Worm (Caenorhabditis elegans) whole organism, young adult: Measurements from ENCODE around the gene rnf-113.

Experiments used
- B0019.2 ChIP-seq: fragments of 200-800 bp; sonication (Bioruptor generic); conservative IDR thresholded peaks from 2 replicates; pipeline ENCODE4 v1.3.6; 2022; ENCODE audit warnings: missing genetic modification reagents, missing genetic modification characterization, missing compliant biosample characterization
- B0035.1 ChIP-seq: sonication (generic microtip); optimal IDR thresholded peaks from 2 replicates; lab custom pipeline; 2016; ENCODE audit warnings: missing genetic modification characterization, mild to moderate bottlenecking, missing compliant biosample characterization, missing genotype, missing genetic modification reagents
- F33H1.4 ChIP-seq: fragments of 200-800 bp; sonication (Bioruptor generic); IDR thresholded peaks from 2 replicates; pipeline ENCODE4 v1.3.6; 2022; ENCODE audit warnings: missing genetic modification reagents, missing genetic modification characterization, missing compliant biosample characterization
- F37B4.10 ChIP-seq: fragments of 200-800 bp; sonication (Bioruptor generic); IDR thresholded peaks from 2 replicates; pipeline ENCODE4 v1.3.6; 2022; ENCODE audit warnings: missing genetic modification characterization, missing compliant biosample characterization
- F52B5.7 ChIP-seq: sonication (generic microtip); optimal IDR thresholded peaks from 2 replicates; lab custom pipeline; 2016; ENCODE audit warnings: mild to moderate bottlenecking, missing genetic modification characterization, missing compliant biosample characterization
- F57A8.1 ChIP-seq: fragments of 200-800 bp; sonication (Bioruptor generic); optimal IDR thresholded peaks from 2 replicates; lab custom pipeline; 2018; ENCODE audit warnings: mild to moderate bottlenecking, missing genetic modification characterization, moderate library complexity, missing compliant biosample characterization
- F57C9.4 ChIP-seq: sonication (generic microtip); optimal IDR thresholded peaks from 2 replicates; lab custom pipeline; 2017; ENCODE audit warnings: mild to moderate bottlenecking, missing genetic modification characterization, missing compliant biosample characterization
- K11D2.4 ChIP-seq: fragments of 200-800 bp; sonication (Bioruptor generic); IDR thresholded peaks from 2 replicates; pipeline ENCODE4 v1.3.6; 2022; ENCODE audit warnings: missing genetic modification reagents, missing genetic modification characterization, missing compliant biosample characterization
- T26A5.8 ChIP-seq: sonication (generic microtip); optimal IDR thresholded peaks from 2 replicates; lab custom pipeline; 2016; ENCODE audit warnings: missing genetic modification characterization, missing compliant biosample characterization
- Y53F4B.3 ChIP-seq: fragments of 200-800 bp; sonication (Bioruptor generic); IDR thresholded peaks from 2 replicates; pipeline ENCODE4 v1.3.6; 2022; ENCODE audit warnings: missing genetic modification reagents, missing genetic modification characterization, missing compliant biosample characterization
- Y56A3A.18 ChIP-seq: fragments of 200-800 bp; sonication (Bioruptor generic); IDR thresholded peaks from 2 replicates; pipeline ENCODE4 v1.3.6; 2022; ENCODE audit warnings: missing genetic modification reagents, missing genetic modification characterization, missing compliant biosample characterization
- Y95B8A.8 ChIP-seq: fragments of 200-800 bp; sonication (Bioruptor generic); IDR thresholded peaks from 2 replicates; pipeline ENCODE4 v1.3.6; 2022; ENCODE audit warnings: missing genetic modification reagents, missing genetic modification characterization, missing compliant biosample characterization
- ZK185.1 ChIP-seq: sonication (generic microtip); optimal IDR thresholded peaks from 2 replicates; lab custom pipeline; 2016; ENCODE audit warnings: mild to moderate bottlenecking, missing genetic modification characterization, missing compliant biosample characterization; ENCODE audit not compliant: poor library complexity, severe bottlenecking
- ama-1 ChIP-seq, 3 experiments: fragments of 150-350 bp in 1 of 3; sonication (generic microtip) in 2 of 3; optimal IDR thresholded peaks; 2 replicates each; lab custom pipeline; 2014 to 2018; ENCODE audit warnings: missing biosample characterization in 2 of 3, missing genetic modification characterization in 2 of 3, missing genetic modification reagents in 2 of 3
- atf-7 ChIP-seq: sonication (generic microtip); optimal IDR thresholded peaks from 2 replicates; lab custom pipeline; 2017; ENCODE audit warnings: mild to moderate bottlenecking, missing genetic modification characterization, missing compliant biosample characterization
- attf-3 ChIP-seq: fragments of 200-800 bp; sonication (Bioruptor generic); conservative IDR thresholded peaks from 2 replicates; pipeline ENCODE4 v1.3.6; 2022; ENCODE audit warnings: missing genetic modification reagents, missing genetic modification characterization, missing compliant biosample characterization
- bed-1 ChIP-seq: fragments of 200-800 bp; sonication (Bioruptor generic); IDR thresholded peaks from 2 replicates; pipeline ENCODE4 v1.3.6; 2022; ENCODE audit warnings: missing genetic modification reagents, missing genetic modification characterization, missing compliant biosample characterization
- cebp-2 ChIP-seq: fragments of 200-800 bp; sonication (Bioruptor generic); IDR thresholded peaks from 2 replicates; pipeline ENCODE4 v1.3.6; 2022; ENCODE audit warnings: missing genetic modification characterization, missing compliant biosample characterization
- ceh-100 ChIP-seq: fragments of 200-800 bp; sonication (Bioruptor generic); IDR thresholded peaks from 2 replicates; pipeline ENCODE4 v1.3.6; 2022; ENCODE audit warnings: missing genetic modification reagents, missing genetic modification characterization, missing compliant biosample characterization
- ceh-58 ChIP-seq: fragments of 200-800 bp; sonication (Bioruptor generic); IDR thresholded peaks from 2 replicates; pipeline ENCODE4 v1.3.6; 2022; ENCODE audit warnings: missing genetic modification characterization, missing compliant biosample characterization
- ceh-79 ChIP-seq: sonication (generic microtip); optimal IDR thresholded peaks from 2 replicates; lab custom pipeline; 2017; ENCODE audit warnings: mild to moderate bottlenecking, missing genetic modification characterization, missing compliant biosample characterization
- chd-7 ChIP-seq: sonication (generic microtip); optimal IDR thresholded peaks from 2 replicates; lab custom pipeline; 2016; ENCODE audit warnings: mild to moderate bottlenecking, missing genetic modification characterization, moderate library complexity, missing compliant biosample characterization
- dpff-1 ChIP-seq: sonication (generic microtip); optimal IDR thresholded peaks from 2 replicates; lab custom pipeline; 2017; ENCODE audit warnings: mild to moderate bottlenecking, missing genetic modification characterization, missing compliant biosample characterization
- efl-1 ChIP-seq: fragments of 150-350 bp; optimal IDR thresholded peaks from 2 replicates; lab custom pipeline; 2014; ENCODE audit warnings: missing biosample characterization, missing genetic modification reagents, missing genetic modification characterization
- egl-18 ChIP-seq: fragments of 200-800 bp; sonication (Bioruptor generic); IDR thresholded peaks from 2 replicates; pipeline ENCODE4 v1.3.6; 2022; ENCODE audit warnings: missing genetic modification reagents, missing genetic modification characterization, missing compliant biosample characterization
- egrh-3 ChIP-seq: fragments of 200-800 bp; sonication (Bioruptor generic); IDR thresholded peaks from 2 replicates; pipeline ENCODE4 v1.3.6; 2022; ENCODE audit warnings: missing genetic modification reagents, missing genetic modification characterization, missing compliant biosample characterization
- ets-4 ChIP-seq: fragments of 200-800 bp; sonication (Bioruptor generic); optimal IDR thresholded peaks from 2 replicates; lab custom pipeline; 2018; ENCODE audit warnings: mild to moderate bottlenecking, missing genetic modification characterization, missing compliant biosample characterization
- him-1 ChIP-seq: sonication (generic microtip); optimal IDR thresholded peaks from 2 replicates; lab custom pipeline; 2016; ENCODE audit warnings: missing genotype, missing genetic modification reagents, missing genetic modification characterization, missing compliant biosample characterization
- hmg-20 ChIP-seq: fragments of 200-800 bp; sonication (Bioruptor generic); IDR thresholded peaks from 2 replicates; pipeline ENCODE4 v1.3.6; 2022; ENCODE audit warnings: missing genetic modification reagents, missing genetic modification characterization, missing compliant biosample characterization
- let-607 ChIP-seq, 2 experiments: fragments of 200-800 bp in 1 of 2; sonication (Bioruptor generic) in 1 of 2; sonication (generic microtip) in 1 of 2; optimal IDR thresholded peaks; 2 replicates each; lab custom pipeline; 2016 to 2018; ENCODE audit warnings: mild to moderate bottlenecking in 2 of 2, missing compliant biosample characterization in 2 of 2, missing genetic modification characterization in 2 of 2, moderate library complexity in 2 of 2, missing genotype in 1 of 2
- lin-35 ChIP-seq, 3 experiments: fragments of 150-350 bp in 2 of 3; sonication (generic microtip) in 1 of 3; optimal IDR thresholded peaks; 2 replicates each; lab custom pipeline; 2014 to 2018; ENCODE audit warnings: missing biosample characterization in 3 of 3, missing genetic modification characterization in 3 of 3, missing genetic modification reagents in 3 of 3
- lir-1 ChIP-seq: fragments of 200-800 bp; sonication (Bioruptor generic); conservative IDR thresholded peaks from 2 replicates; pipeline ENCODE4 v1.3.6; 2022; ENCODE audit warnings: missing genetic modification reagents, missing genetic modification characterization, missing compliant biosample characterization
- mcd-1 ChIP-seq: fragments of 200-800 bp; sonication (Bioruptor generic); IDR thresholded peaks from 2 replicates; pipeline ENCODE4 v1.3.6; 2022; ENCODE audit warnings: missing genetic modification reagents, missing genetic modification characterization, missing compliant biosample characterization
- nfya-2 ChIP-seq: fragments of 200-800 bp; sonication (Bioruptor generic); IDR thresholded peaks from 2 replicates; pipeline ENCODE4 v1.3.6; 2022; ENCODE audit warnings: missing genetic modification reagents, missing genetic modification characterization, missing compliant biosample characterization
- nhr-120 ChIP-seq: fragments of 200-800 bp; sonication (Bioruptor generic); IDR thresholded peaks from 2 replicates; pipeline ENCODE4 v1.3.6; 2022; ENCODE audit warnings: missing genetic modification characterization, missing compliant biosample characterization
- nhr-90 ChIP-seq: sonication (generic microtip); optimal IDR thresholded peaks from 2 replicates; lab custom pipeline; 2016; ENCODE audit warnings: missing genotype, mild to moderate bottlenecking, missing genetic modification characterization, missing compliant biosample characterization
- rcor-1 ChIP-seq: fragments of 200-800 bp; sonication (Bioruptor generic); IDR thresholded peaks from 2 replicates; pipeline ENCODE4 v1.3.6; 2022; ENCODE audit warnings: missing genetic modification reagents, missing genetic modification characterization, missing compliant biosample characterization
- sdz-38 ChIP-seq: sonication (generic microtip); optimal IDR thresholded peaks from 2 replicates; lab custom pipeline; 2016; ENCODE audit warnings: missing genotype, missing genetic modification characterization, missing compliant biosample characterization
- snpc-1.1 ChIP-seq: sonication (generic microtip); optimal IDR thresholded peaks from 2 replicates; lab custom pipeline; 2017; ENCODE audit warnings: missing genetic modification characterization, mild to moderate bottlenecking, missing compliant biosample characterization, antibody characterized with exemption, moderate library complexity, missing genotype, missing genetic modification reagents; ENCODE audit not compliant: insufficient read depth
- snpc-1.3 ChIP-seq: sonication (generic microtip); optimal IDR thresholded peaks from 2 replicates; lab custom pipeline; 2017; ENCODE audit warnings: missing genetic modification characterization, mild to moderate bottlenecking, missing compliant biosample characterization, antibody characterized with exemption, moderate library complexity, missing genotype, missing genetic modification reagents; ENCODE audit not compliant: insufficient read depth
- sptf-2 ChIP-seq: fragments of 200-800 bp; sonication (Bioruptor generic); optimal IDR thresholded peaks from 2 replicates; lab custom pipeline; 2018; ENCODE audit warnings: mild to moderate bottlenecking, missing genetic modification characterization, missing compliant biosample characterization
- tbx-9 ChIP-seq: sonication (generic microtip); optimal IDR thresholded peaks from 2 replicates; lab custom pipeline; 2016; ENCODE audit warnings: borderline replicate concordance, missing genetic modification characterization, inconsistent platforms, missing compliant biosample characterization
- unc-130 ChIP-seq: sonication (generic microtip); optimal IDR thresholded peaks from 2 replicates; lab custom pipeline; 2016; ENCODE audit warnings: missing genetic modification reagents, missing genetic modification characterization, missing compliant biosample characterization
- xnd-1 ChIP-seq: sonication (generic microtip); optimal IDR thresholded peaks from 2 replicates; lab custom pipeline; 2016; ENCODE audit warnings: missing genotype, missing genetic modification reagents, missing genetic modification characterization, missing compliant biosample characterization
- ztf-18 ChIP-seq: sonication (generic microtip); optimal IDR thresholded peaks from 2 replicates; lab custom pipeline; 2016; ENCODE audit warnings: missing genotype, mild to moderate bottlenecking, missing genetic modification characterization, missing compliant biosample characterization
- ztf-26 ChIP-seq: sonication (generic microtip); optimal IDR thresholded peaks from 2 replicates; lab custom pipeline; 2017; ENCODE audit warnings: missing genetic modification characterization, missing compliant biosample characterization
- ztf-6 ChIP-seq: fragments of 200-800 bp; sonication (Bioruptor generic); IDR thresholded peaks from 2 replicates; pipeline ENCODE4 v1.3.6; 2022; ENCODE audit warnings: missing genetic modification reagents, missing genetic modification characterization, missing compliant biosample characterization

The rnf-113 gene

ce11 chrIII:10718078-10718477 lies 39.4 kb downstream of the rnf-113 start:
- TF ChIP-seq let-607 (tag; optimal IDR thresholded peaks at IDR 0.05; lab: Kevin White, UChicago) (peak in 1 of 2 experiments; percentile 14), F52B5.7 (no peak), Y95B8A.8 (GFP tag; lab: Robert Waterston, UW) (no peak), rcor-1 (no peak), egl-18 (GFP tag; lab: Robert Waterston, UW) (no peak), cebp-2 (no peak), ztf-6 (GFP tag; lab: Robert Waterston, UW) (no peak)

ce11 chrIII:10717479-10717878 lies 40.0 kb downstream of the rnf-113 start:
- TF ChIP-seq lir-1 (GFP tag; lab: Robert Waterston, UW) (no peak; the same call in 1 of the 2 replicates), Y56A3A.18 (no peak), attf-3 (no peak), snpc-1.3 (no peak), ZK185.1 (tag; lab: Kevin White, UChicago) (peak; percentile 69), mcd-1 (GFP tag; lab: Robert Waterston, UW) (peak; percentile 6; the same call in 1 of the 2 replicates), snpc-1.1 (tag; lab: Kevin White, UChicago) (no peak), atf-7 (tag; lab: Kevin White, UChicago) (peak; percentile 96), ama-1 (optimal IDR thresholded peaks at IDR 0.05; lab: Kevin White, UChicago) (peak; percentile 75), ama-1 (GFP tag; optimal IDR thresholded peaks at IDR 0.05; lab: Kevin White, UChicago) (no peak), ztf-26 (tag; lab: Kevin White, UChicago) (peak; percentile 65), him-1 (tag; lab: Kevin White, UChicago) (no peak), Y95B8A.8 (GFP tag; lab: Robert Waterston, UW) (no peak), F37B4.10 (GFP tag; lab: Robert Waterston, UW) (0 out of 2 replicates have a peak, but pooled peaks have one; percentile 52), sptf-2 (no peak), K11D2.4 (GFP tag; lab: Robert Waterston, UW) (peak; percentile 71), ztf-18 (tag; lab: Kevin White, UChicago) (peak; percentile 3), Y53F4B.3 (GFP tag; lab: Robert Waterston, UW) (no peak), xnd-1 (tag; lab: Kevin White, UChicago) (no peak), F57A8.1 (no peak), unc-130 (GFP tag; lab: Kevin White, UChicago) (no peak), T26A5.8 (tag; lab: Kevin White, UChicago) (no peak), nhr-120 (GFP tag; lab: Robert Waterston, UW) (no peak), efl-1 (GFP tag; lab: Kevin White, UChicago) (no peak), dpff-1 (tag; lab: Kevin White, UChicago) (no peak), F52B5.7 (no peak), F33H1.4 (GFP tag; lab: Robert Waterston, UW) (no peak), bed-1 (GFP tag; lab: Robert Waterston, UW) (no peak), ets-4 (GFP tag; lab: Kevin White, UChicago) (no peak), ceh-58 (GFP tag; lab: Robert Waterston, UW) (no peak), hmg-20 (GFP tag; lab: Robert Waterston, UW) (no peak), ceh-79 (tag; lab: Kevin White, UChicago) (no peak), B0019.2 (GFP tag; lab: Robert Waterston, UW) (no peak), lin-35 (GFP tag; optimal IDR thresholded peaks at IDR 0.05; lab: Kevin White, UChicago) (no peak), nfya-2 (GFP tag; lab: Robert Waterston, UW) (no peak), nhr-90 (no peak), cebp-2 (no peak), let-607 (tag; optimal IDR thresholded peaks at IDR 0.05; lab: Kevin White, UChicago) (peak in 1 of 2 experiments; percentile 6), ceh-100 (no peak), sdz-38 (no peak), tbx-9 (tag; lab: Kevin White, UChicago) (no peak), B0035.1 (peak; percentile 56), F57C9.4 (no peak), egrh-3 (GFP tag; lab: Robert Waterston, UW) (no peak), chd-7 (peak; percentile 60)
